Fruit fly (Drosophila melanogaster) whole organism, embryonic: ENCODE measurements around the gene Vha16-5.

Experiments
- Adf1 ChIP-seq: fragments of 200-800 bp; sonication (Bioruptor generic); IDR thresholded peaks from 2 replicates; pipeline ENCODE4 v1.3.6; 2022; ENCODE audit warnings: missing biosample characterization, missing genetic modification characterization
- Atf-2 ChIP-seq: fragments of 200-800 bp; sonication (Bioruptor generic); optimal IDR thresholded peaks from 2 replicates; lab custom pipeline; 2016; ENCODE audit warnings: missing biosample characterization, missing genetic modification characterization
- Bdp1 ChIP-seq: fragments of 200-800 bp; sonication (Bioruptor generic); optimal IDR thresholded peaks from 3 replicates; lab custom pipeline; 2016; ENCODE audit warnings: missing biosample characterization, missing genetic modification characterization
- CG12942 ChIP-seq: fragments of 200-800 bp; sonication (Bioruptor generic); optimal IDR thresholded peaks from 3 replicates; lab custom pipeline; 2016; ENCODE audit warnings: missing biosample characterization, missing genetic modification characterization
- CG13123 ChIP-seq: fragments of 200-800 bp; sonication (Bioruptor generic); optimal IDR thresholded peaks from 2 replicates; lab custom pipeline; 2016; ENCODE audit warnings: missing biosample characterization, missing genetic modification characterization
- CG1602 ChIP-seq: fragments of 200-800 bp; sonication (Bioruptor generic); optimal IDR thresholded peaks from 3 replicates; lab custom pipeline; 2016; ENCODE audit warnings: missing biosample characterization, missing genetic modification characterization
- CG17829 ChIP-seq: fragments of 200-800 bp; optimal IDR thresholded peaks from 2 replicates; lab custom pipeline; 2019; ENCODE audit warnings: missing biosample characterization, mild to moderate bottlenecking, missing genetic modification characterization, moderate library complexity
- CG30020 ChIP-seq: fragments of 200-800 bp; optimal IDR thresholded peaks from 2 replicates; lab custom pipeline; 2019; ENCODE audit warnings: missing biosample characterization, mild to moderate bottlenecking, missing genetic modification characterization, moderate library complexity
- CG31365 ChIP-seq: fragments of 200-800 bp; sonication (Bioruptor generic); optimal IDR thresholded peaks from 2 replicates; lab custom pipeline; 2018; ENCODE audit warnings: missing biosample characterization, mild to moderate bottlenecking, missing genetic modification characterization
- CG4282 ChIP-seq: fragments of 200-800 bp; sonication (Bioruptor generic); optimal IDR thresholded peaks from 2 replicates; lab custom pipeline; 2016; ENCODE audit warnings: missing biosample characterization, missing genetic modification characterization
- CG4360 ChIP-seq: fragments of 200-800 bp; sonication (Bioruptor generic); IDR thresholded peaks from 2 replicates; pipeline ENCODE4 v1.3.6; 2022; ENCODE audit warnings: missing biosample characterization, missing genetic modification characterization
- CG4404 ChIP-seq: fragments of 200-800 bp; sonication (Bioruptor generic); IDR thresholded peaks from 2 replicates; pipeline ENCODE4 v1.3.6; 2022; ENCODE audit warnings: missing biosample characterization, missing genetic modification characterization
- CG4820 ChIP-seq: fragments of 200-800 bp; sonication (Bioruptor generic); optimal IDR thresholded peaks from 3 replicates; lab custom pipeline; 2016; ENCODE audit warnings: missing biosample characterization, missing genetic modification characterization
- CG4854 ChIP-seq: fragments of 200-800 bp; sonication (Bioruptor generic); optimal IDR thresholded peaks from 2 replicates; lab custom pipeline; 2016; ENCODE audit warnings: missing biosample characterization, missing genetic modification characterization, inconsistent platforms
- CG6272 ChIP-seq: fragments of 200-800 bp; sonication (Bioruptor generic); IDR thresholded peaks from 2 replicates; pipeline ENCODE4 v1.3.6; 2022; ENCODE audit warnings: missing biosample characterization, missing genetic modification characterization
- CG6654 ChIP-seq: fragments of 200-800 bp; sonication (Bioruptor generic); optimal IDR thresholded peaks from 2 replicates; lab custom pipeline; 2017; ENCODE audit warnings: missing biosample characterization, mild to moderate bottlenecking, missing genetic modification characterization
- CG8765 ChIP-seq: fragments of 200-800 bp; sonication (Bioruptor generic); IDR thresholded peaks from 2 replicates; pipeline ENCODE4 v1.3.6; 2022; ENCODE audit warnings: missing biosample characterization, missing genetic modification characterization
- CG9727 ChIP-seq: fragments of 200-800 bp; sonication (Bioruptor generic); optimal IDR thresholded peaks from 3 replicates; lab custom pipeline; 2017; ENCODE audit warnings: missing biosample characterization, mild to moderate bottlenecking, missing genetic modification characterization
- CG9932 ChIP-seq: fragments of 200-800 bp; sonication (Bioruptor generic); IDR thresholded peaks from 2 replicates; pipeline ENCODE4 v1.3.6; 2022; ENCODE audit warnings: missing biosample characterization, missing genetic modification characterization
- Camta ChIP-seq: fragments of 200-800 bp; sonication (Bioruptor generic); optimal IDR thresholded peaks from 2 replicates; lab custom pipeline; 2016; ENCODE audit warnings: missing biosample characterization, missing genetic modification characterization
- CrebB ChIP-seq: fragments of 200-800 bp; sonication (Bioruptor generic); optimal IDR thresholded peaks from 3 replicates; lab custom pipeline; 2018; ENCODE audit warnings: missing biosample characterization, mild to moderate bottlenecking, missing genetic modification characterization
- Doc3 ChIP-seq: fragments of 200-800 bp; sonication (Bioruptor generic); IDR thresholded peaks from 3 replicates; pipeline ENCODE4 v1.3.6; 2022; ENCODE audit warnings: missing biosample characterization, missing genetic modification characterization; ENCODE audit not compliant: partially characterized antibody
- ERR ChIP-seq: fragments of 200-800 bp; sonication (Bioruptor generic); optimal IDR thresholded peaks from 2 replicates; lab custom pipeline; 2016; ENCODE audit warnings: missing biosample characterization, missing genetic modification characterization
- GATAe ChIP-seq: fragments of 200-800 bp; sonication (Bioruptor generic); conservative IDR thresholded peaks from 2 replicates; pipeline ENCODE4 v1.3.6; 2022; ENCODE audit warnings: missing biosample characterization, missing genetic modification characterization
- HLHmδ ChIP-seq: fragments of 200-800 bp; sonication (Bioruptor generic); optimal IDR thresholded peaks from 2 replicates; lab custom pipeline; 2018; ENCODE audit warnings: missing biosample characterization, mild to moderate bottlenecking, missing genetic modification characterization, moderate library complexity
- Hand ChIP-seq: fragments of 200-800 bp; sonication (Bioruptor generic); optimal IDR thresholded peaks from 2 replicates; lab custom pipeline; 2017; ENCODE audit warnings: mild to moderate bottlenecking, missing biosample characterization, missing genetic modification reagents, missing genetic modification characterization
- HmgZ ChIP-seq: fragments of 200-800 bp; sonication (Bioruptor generic); optimal IDR thresholded peaks from 2 replicates; lab custom pipeline; 2018; ENCODE audit warnings: missing biosample characterization, mild to moderate bottlenecking, missing genetic modification characterization
- Lpt ChIP-seq: fragments of >200 bp; optimal IDR thresholded peaks from 2 replicates; lab custom pipeline; 2018; ENCODE audit warnings: missing biosample characterization, missing genetic modification characterization
- MBD-R2 ChIP-seq: fragments of 200-800 bp; sonication (Bioruptor generic); IDR thresholded peaks from 2 replicates; pipeline ENCODE4 v1.3.6; 2022; ENCODE audit warnings: missing biosample characterization, missing genetic modification characterization
- Nf-YC ChIP-seq: fragments of 200-800 bp; optimal IDR thresholded peaks from 3 replicates; lab custom pipeline; 2019; ENCODE audit warnings: missing biosample characterization, mild to moderate bottlenecking, missing genetic modification characterization, moderate library complexity
- Optix ChIP-seq: fragments of 200-800 bp; sonication (Bioruptor generic); IDR thresholded peaks from 3 replicates; pipeline ENCODE4 v1.3.6; 2022; ENCODE audit warnings: missing biosample characterization, missing genetic modification characterization
- PHDP ChIP-seq: fragments of 200-800 bp; sonication (Bioruptor generic); optimal IDR thresholded peaks from 3 replicates; lab custom pipeline; 2018; ENCODE audit warnings: missing biosample characterization, mild to moderate bottlenecking, missing genetic modification characterization, moderate library complexity
- ara ChIP-seq: fragments of 200-800 bp; sonication (Bioruptor generic); IDR thresholded peaks from 2 replicates; pipeline ENCODE4 v1.3.6; 2022; ENCODE audit warnings: missing biosample characterization, missing genetic modification characterization
- btn ChIP-seq: fragments of 200-800 bp; sonication (Bioruptor generic); optimal IDR thresholded peaks from 2 replicates; lab custom pipeline; 2016; ENCODE audit warnings: missing biosample characterization, missing genetic modification characterization
- dmrt99B ChIP-seq: fragments of 200-800 bp; sonication (Bioruptor generic); optimal IDR thresholded peaks from 2 replicates; lab custom pipeline; 2018; ENCODE audit warnings: missing biosample characterization, mild to moderate bottlenecking, missing genetic modification characterization, moderate library complexity
- dpn ChIP-seq, 2 experiments: fragments of 200-800 bp; sonication (Bioruptor generic); optimal IDR thresholded peaks; 3 replicates each; lab custom pipeline; 2016; ENCODE audit warnings: missing biosample characterization in 2 of 2, missing genetic modification characterization in 2 of 2
- grau ChIP-seq: fragments of 200-800 bp; optimal IDR thresholded peaks from 3 replicates; lab custom pipeline; 2019; ENCODE audit warnings: missing biosample characterization, mild to moderate bottlenecking, missing genetic modification characterization, moderate library complexity
- h ChIP-seq: fragments of >200 bp; optimal IDR thresholded peaks from 2 replicates; lab custom pipeline; 2017
- jigr1 ChIP-seq: fragments of 200-800 bp; sonication (Bioruptor generic); IDR thresholded peaks from 3 replicates; pipeline ENCODE4 v1.3.6; 2022; ENCODE audit warnings: missing biosample characterization, missing genetic modification characterization
- jing ChIP-seq: fragments of 200-800 bp; sonication (Bioruptor generic); optimal IDR thresholded peaks from 2 replicates; lab custom pipeline; 2018; ENCODE audit warnings: missing biosample characterization, mild to moderate bottlenecking, missing genetic modification characterization
- kay ChIP-seq: fragments of 200-800 bp; sonication (Bioruptor generic); optimal IDR thresholded peaks from 2 replicates; lab custom pipeline; 2016; ENCODE audit warnings: missing biosample characterization, missing genetic modification characterization
- klu ChIP-seq: fragments of 200-800 bp; sonication (Bioruptor generic); IDR thresholded peaks from 2 replicates; pipeline ENCODE4 v1.3.6; 2022; ENCODE audit warnings: missing biosample characterization, missing genetic modification characterization
- lab ChIP-seq: fragments of 200-800 bp; sonication (Bioruptor generic); optimal IDR thresholded peaks from 3 replicates; lab custom pipeline; 2017; ENCODE audit warnings: missing biosample characterization, missing genetic modification characterization, mild to moderate bottlenecking, moderate library complexity, missing genetic modification reagents
- nerfin-1 ChIP-seq: fragments of 200-800 bp; sonication (Bioruptor generic); optimal IDR thresholded peaks from 3 replicates; lab custom pipeline; 2019; ENCODE audit warnings: missing biosample characterization, mild to moderate bottlenecking, missing genetic modification characterization, moderate library complexity
- nom ChIP-seq: fragments of 200-800 bp; sonication (Bioruptor generic); optimal IDR thresholded peaks from 2 replicates; lab custom pipeline; 2017; ENCODE audit warnings: missing biosample characterization, missing genetic modification characterization, mild to moderate bottlenecking, moderate library complexity, missing genetic modification reagents
- org-1 ChIP-seq: fragments of 200-800 bp; sonication (Bioruptor generic); optimal IDR thresholded peaks from 2 replicates; lab custom pipeline; 2017; ENCODE audit warnings: missing biosample characterization, missing genetic modification characterization
- ro ChIP-seq: fragments of 200-800 bp; sonication (Bioruptor generic); IDR thresholded peaks from 2 replicates; pipeline ENCODE4 v1.3.6; 2022; ENCODE audit warnings: missing biosample characterization, missing genetic modification characterization
- sc ChIP-seq, 3 experiments: fragments of >200 bp in 2 of 3; fragments of 200-800 bp in 1 of 3; sonication (Bioruptor generic) in 1 of 3; optimal IDR thresholded peaks; 2 replicates in 2 of 3; 3 replicates in 1 of 3; lab custom pipeline; 2017; ENCODE audit warnings: mild to moderate bottlenecking in 1 of 3, missing biosample characterization in 1 of 3, missing genetic modification characterization in 1 of 3, missing genetic modification reagents in 1 of 3
- seq ChIP-seq: fragments of 200-800 bp; sonication (Bioruptor generic); IDR thresholded peaks from 2 replicates; pipeline ENCODE4 v1.3.6; 2022; ENCODE audit warnings: missing biosample characterization, missing genetic modification characterization
- slou ChIP-seq: fragments of 200-800 bp; sonication (Bioruptor generic); optimal IDR thresholded peaks from 3 replicates; lab custom pipeline; 2016; ENCODE audit warnings: missing biosample characterization, missing genetic modification characterization
- ssp ChIP-seq: fragments of 200-800 bp; sonication (Bioruptor generic); IDR thresholded peaks from 2 replicates; pipeline ENCODE4 v1.3.6; 2022; ENCODE audit warnings: missing biosample characterization, missing genetic modification characterization

Gene Vha16-5

dm6 chr2L:10703281-10703680 is 33.6 kb downstream of the Vha16-5 start, which contains the start of gene CG6415 (continued):
- peak; percentile 48 for TF ChIP-seq CG1602
- TF ChIP-seq CG4820 = peak; percentile 75
- TF ChIP-seq ERR (GFP tag; lab: Kevin White, UChicago) = peak; percentile 72
- no peak for TF ChIP-seq sc (optimal IDR thresholded peaks at IDR 0.05; lab: Kevin White, UChicago)
- TF ChIP-seq sc (GFP tag; optimal IDR thresholded peaks at IDR 0.05; lab: Kevin White, UChicago) = peak; percentile 47
- TF ChIP-seq org-1 = peak; percentile 55
- peak; percentile 66 for TF ChIP-seq CG4404
- no peak for TF ChIP-seq Lpt (GFP tag; lab: Kevin White, UChicago)
- peak; percentile 62 for TF ChIP-seq Nf-YC (tag; lab: Kevin White, UChicago)
- no peak for TF ChIP-seq Hand (GFP tag; lab: Kevin White, UChicago)
- peak; percentile 61 for TF ChIP-seq Atf-2
- TF ChIP-seq Adf1 (GFP tag; lab: Robert Waterston, UW) = no peak
- peak; percentile 85 for TF ChIP-seq lab
- peak; percentile 51 for TF ChIP-seq HmgZ (tag; lab: Kevin White, UChicago)
- peak; percentile 44; the same call in 1 of the 2 replicates for TF ChIP-seq GATAe
- peak; percentile 20 for TF ChIP-seq CG4854 (GFP tag; lab: Kevin White, UChicago)
- peak; percentile 36; the same call in 1 of the 2 replicates for TF ChIP-seq CG9932
- no peak for TF ChIP-seq HLHmδ (GFP tag; lab: Kevin White, UChicago)
- no peak for TF ChIP-seq CG31365 (tag; lab: Kevin White, UChicago)
- TF ChIP-seq CG13123 (GFP tag; lab: Kevin White, UChicago) = peak; percentile 8
- peak; percentile 75 for TF ChIP-seq ara (GFP tag; lab: Robert Waterston, UW)
- TF ChIP-seq jigr1 (GFP tag; lab: Robert Waterston, UW) = no peak
- peak; percentile 31 for TF ChIP-seq CG6654
- peak; percentile 63 for TF ChIP-seq CG6272 (GFP tag; lab: Robert Waterston, UW)
- TF ChIP-seq CG4282 (GFP tag; lab: Kevin White, UChicago) = no peak
- TF ChIP-seq Bdp1 (GFP tag; lab: Kevin White, UChicago) = peak; percentile 25
- peak; percentile 41; the same call in 1 of the 2 replicates for TF ChIP-seq CG8765 (GFP tag; lab: Robert Waterston, UW)
- no peak for TF ChIP-seq h (lab: Kevin White, UChicago)
- TF ChIP-seq MBD-R2 = no peak
- TF ChIP-seq grau (tag; lab: Kevin White, UChicago) = peak; percentile 81
- TF ChIP-seq btn (GFP tag; lab: Kevin White, UChicago) = peak; percentile 30
- no peak for TF ChIP-seq nerfin-1
- TF ChIP-seq Doc3 = no peak
- TF ChIP-seq CG12942 (GFP tag; lab: Kevin White, UChicago) = peak; percentile 6
- TF ChIP-seq CG17829 (tag; lab: Kevin White, UChicago) = peak; percentile 80
- TF ChIP-seq CG30020 (tag; lab: Kevin White, UChicago) = no peak
- TF ChIP-seq PHDP = peak; percentile 80
- TF ChIP-seq Optix (GFP tag; lab: Robert Waterston, UW) = peak; percentile 42; the same call in 1 of the 3 replicates
- peak; percentile 54 for TF ChIP-seq ssp (GFP tag; lab: Robert Waterston, UW)
- TF ChIP-seq CrebB (tag; lab: Kevin White, UChicago) = peak; percentile 42
- TF ChIP-seq CG4360 (GFP tag; lab: Robert Waterston, UW) = 0 out of 2 replicates have a peak, but pooled peaks have one; percentile 36
- TF ChIP-seq dmrt99B (tag; lab: Kevin White, UChicago) = peak; percentile 80
- peak; percentile 73 for TF ChIP-seq seq
- TF ChIP-seq CG9727 (GFP tag; lab: Kevin White, UChicago) = peak; percentile 78
- peak; percentile 40 for TF ChIP-seq jing (GFP tag; lab: Kevin White, UChicago)
- no peak; the same call in 1 of the 2 replicates for TF ChIP-seq klu (GFP tag; lab: Robert Waterston, UW)
- peak; percentile 25 for TF ChIP-seq slou (GFP tag; lab: Kevin White, UChicago)
- peak; percentile 64 for TF ChIP-seq Camta (GFP tag; lab: Kevin White, UChicago)
- TF ChIP-seq ro (GFP tag; lab: Robert Waterston, UW) = peak; percentile 25; the same call in 1 of the 2 replicates
- TF ChIP-seq dpn (GFP tag; optimal IDR thresholded peaks at IDR 0.05; lab: Kevin White, UChicago) = peak; percentile 75 to 77
- TF ChIP-seq kay (GFP tag; lab: Kevin White, UChicago) = peak; percentile 11
- no peak for TF ChIP-seq nom (GFP tag; lab: Kevin White, UChicago)
